Worm (Caenorhabditis elegans): ENCODE measurements around the gene chup-1.

DNA sequence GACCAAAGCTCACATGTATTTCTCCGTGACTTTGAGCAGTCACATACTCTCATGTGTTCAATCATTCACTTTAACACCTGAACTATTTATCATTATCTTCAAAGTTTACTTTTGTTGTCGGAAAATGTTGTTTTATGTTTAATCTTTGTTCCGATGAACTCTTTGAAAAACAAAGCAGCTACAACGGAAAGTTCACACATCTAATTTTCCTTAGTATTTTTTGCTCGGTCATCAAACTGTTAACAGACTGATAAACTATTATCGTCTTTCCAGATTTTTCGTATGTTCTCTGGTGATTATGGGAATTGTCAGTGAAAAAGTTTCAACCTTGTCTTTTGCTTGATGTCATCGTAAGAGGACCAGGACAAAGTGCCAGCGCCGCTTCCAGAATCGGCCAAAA lies 36.0 kb upstream of the chup-1 start:
- TF ChIP-seq nhr-77 (tag; optimal IDR thresholded peaks at IDR 0.05) = no peak
- TF ChIP-seq lin-39 (tag; optimal IDR thresholded peaks at IDR 0.05) = no peak
- no peak for TF ChIP-seq snpc-4 (tag; optimal IDR thresholded peaks at IDR 0.05)
- no peak for TF ChIP-seq egl-27 (tag; optimal IDR thresholded peaks at IDR 0.05)
- no peak for TF ChIP-seq dmd-4 (tag; optimal IDR thresholded peaks at IDR 0.05)
- no peak for TF ChIP-seq nhr-25 (tag; optimal IDR thresholded peaks at IDR 0.05)

All from whole organism, L2 larva.